Fruit fly (Drosophila melanogaster) whole organism, embryonic: ENCODE data around the gene CG12766.

ENCODE experiments used
- Adf1 ChIP-seq: fragments of 200-800 bp; sonication (Bioruptor generic); IDR thresholded peaks from 2 replicates; pipeline ENCODE4 v1.3.6; 2022; ENCODE audit warnings: missing biosample characterization, missing genetic modification characterization
- Asciz ChIP-seq: fragments of 200-800 bp; sonication (Bioruptor generic); optimal IDR thresholded peaks from 2 replicates; lab custom pipeline; 2017; ENCODE audit warnings: missing biosample characterization, mild to moderate bottlenecking, missing genetic modification characterization, missing genetic modification reagents
- Atf-2 ChIP-seq: fragments of 200-800 bp; sonication (Bioruptor generic); optimal IDR thresholded peaks from 2 replicates; lab custom pipeline; 2016; ENCODE audit warnings: missing biosample characterization, missing genetic modification characterization
- B-H2 ChIP-seq: fragments of 200-800 bp; sonication (Bioruptor generic); optimal IDR thresholded peaks from 2 replicates; lab custom pipeline; 2018; ENCODE audit warnings: missing biosample characterization, mild to moderate bottlenecking, missing genetic modification characterization
- Bgb ChIP-seq: fragments of 200-800 bp; sonication (Bioruptor generic); IDR thresholded peaks from 2 replicates; pipeline ENCODE4 v1.3.6; 2022; ENCODE audit warnings: missing biosample characterization, missing genetic modification characterization; ENCODE audit not compliant: partially characterized antibody
- CG10979 ChIP-seq: fragments of 200-800 bp; sonication (Bioruptor generic); optimal IDR thresholded peaks from 2 replicates; lab custom pipeline; 2018; ENCODE audit warnings: missing biosample characterization, mild to moderate bottlenecking, missing genetic modification characterization, moderate library complexity
- CG14441 ChIP-seq: fragments of 200-800 bp; sonication (Bioruptor generic); IDR thresholded peaks from 2 replicates; pipeline ENCODE4 v1.3.6; 2022; ENCODE audit warnings: missing biosample characterization, missing genetic modification characterization
- CG14710 ChIP-seq: fragments of 200-800 bp; sonication (Bioruptor generic); optimal IDR thresholded peaks from 3 replicates; lab custom pipeline; 2019; ENCODE audit warnings: missing biosample characterization, mild to moderate bottlenecking, missing genetic modification characterization, moderate library complexity
- CG15011 ChIP-seq: fragments of 200-800 bp; sonication (Bioruptor generic); optimal IDR thresholded peaks from 3 replicates; lab custom pipeline; 2018; ENCODE audit warnings: missing biosample characterization, mild to moderate bottlenecking, missing genetic modification characterization
- CG16863 ChIP-seq: fragments of 200-800 bp; sonication (Bioruptor generic); optimal IDR thresholded peaks from 3 replicates; lab custom pipeline; 2016; ENCODE audit warnings: missing biosample characterization, missing genetic modification characterization
- CG17359 ChIP-seq: fragments of 200-800 bp; sonication (Bioruptor generic); optimal IDR thresholded peaks from 3 replicates; lab custom pipeline; 2018; ENCODE audit warnings: missing biosample characterization, mild to moderate bottlenecking, missing genetic modification characterization, moderate library complexity
- CG17802 ChIP-seq: fragments of 200-800 bp; sonication (Bioruptor generic); optimal IDR thresholded peaks from 2 replicates; lab custom pipeline; 2018; ENCODE audit warnings: missing biosample characterization, mild to moderate bottlenecking, missing genetic modification characterization, moderate library complexity
- CG2120 ChIP-seq: fragments of 200-800 bp; sonication (Bioruptor generic); optimal IDR thresholded peaks from 3 replicates; lab custom pipeline; 2016; ENCODE audit warnings: missing biosample characterization, missing genetic modification characterization
- CG32772 ChIP-seq: fragments of 200-800 bp; sonication (Bioruptor generic); IDR thresholded peaks from 2 replicates; pipeline ENCODE4 v1.3.6; 2022; ENCODE audit warnings: missing biosample characterization, missing genetic modification characterization
- CG34376 ChIP-seq: fragments of 200-800 bp; sonication (Bioruptor generic); optimal IDR thresholded peaks from 2 replicates; lab custom pipeline; 2018; ENCODE audit warnings: missing biosample characterization, mild to moderate bottlenecking, missing genetic modification characterization
- CG43689 ChIP-seq: fragments of 200-800 bp; sonication (Bioruptor generic); IDR thresholded peaks from 2 replicates; pipeline ENCODE4 v1.3.6; 2022; ENCODE audit warnings: missing biosample characterization, missing genetic modification characterization
- CG4404 ChIP-seq: fragments of 200-800 bp; sonication (Bioruptor generic); IDR thresholded peaks from 2 replicates; pipeline ENCODE4 v1.3.6; 2022; ENCODE audit warnings: missing biosample characterization, missing genetic modification characterization
- CG6272 ChIP-seq: fragments of 200-800 bp; sonication (Bioruptor generic); IDR thresholded peaks from 2 replicates; pipeline ENCODE4 v1.3.6; 2022; ENCODE audit warnings: missing biosample characterization, missing genetic modification characterization
- CG7556 ChIP-seq: fragments of 200-800 bp; sonication (Bioruptor generic); optimal IDR thresholded peaks from 2 replicates; lab custom pipeline; 2017; ENCODE audit warnings: missing biosample characterization, mild to moderate bottlenecking, missing genetic modification characterization
- CG7987 ChIP-seq: fragments of 200-800 bp; sonication (Bioruptor generic); optimal IDR thresholded peaks from 2 replicates; lab custom pipeline; 2018; ENCODE audit warnings: missing biosample characterization, mild to moderate bottlenecking, missing genetic modification characterization, moderate library complexity
- CG8089 ChIP-seq: fragments of 200-800 bp; sonication (Bioruptor generic); optimal IDR thresholded peaks from 3 replicates; lab custom pipeline; 2016; ENCODE audit warnings: missing biosample characterization, missing genetic modification characterization
- CG8924 ChIP-seq: fragments of 200-800 bp; optimal IDR thresholded peaks from 3 replicates; lab custom pipeline; 2019; ENCODE audit warnings: missing biosample characterization, mild to moderate bottlenecking, missing genetic modification characterization, moderate library complexity
- CG9437 ChIP-seq: fragments of 200-800 bp; sonication (Bioruptor generic); optimal IDR thresholded peaks from 2 replicates; lab custom pipeline; 2018; ENCODE audit warnings: missing biosample characterization, mild to moderate bottlenecking, missing genetic modification characterization
- CrebB ChIP-seq: fragments of 200-800 bp; sonication (Bioruptor generic); optimal IDR thresholded peaks from 3 replicates; lab custom pipeline; 2018; ENCODE audit warnings: missing biosample characterization, mild to moderate bottlenecking, missing genetic modification characterization
- Dip3 ChIP-seq: fragments of 200-800 bp; sonication (Bioruptor generic); optimal IDR thresholded peaks from 3 replicates; lab custom pipeline; 2016; ENCODE audit warnings: missing biosample characterization, missing genetic modification characterization
- Hr51 ChIP-seq, 2 experiments: fragments of 200-800 bp; sonication (Bioruptor generic); optimal IDR thresholded peaks; 2 replicates in 1 of 2; 3 replicates in 1 of 2; lab custom pipeline; 2016 to 2018; ENCODE audit warnings: missing biosample characterization in 2 of 2, missing genetic modification characterization in 2 of 2, mild to moderate bottlenecking in 1 of 2, moderate library complexity in 1 of 2
- Hsf ChIP-seq: fragments of 200-800 bp; sonication (Bioruptor generic); optimal IDR thresholded peaks from 3 replicates; lab custom pipeline; 2016; ENCODE audit warnings: missing biosample characterization, missing genetic modification characterization
- Max ChIP-seq: fragments of 200-800 bp; sonication (Bioruptor generic); optimal IDR thresholded peaks from 2 replicates; lab custom pipeline; 2016; ENCODE audit warnings: missing biosample characterization, mild to moderate bottlenecking, missing genetic modification characterization
- Mrtf ChIP-seq: fragments of 200-800 bp; sonication (Bioruptor generic); IDR thresholded peaks from 3 replicates; pipeline ENCODE4 v1.3.6; 2022; ENCODE audit warnings: missing biosample characterization, missing genetic modification characterization
- Rfx ChIP-seq: fragments of 200-800 bp; sonication (Bioruptor generic); IDR thresholded peaks from 2 replicates; pipeline ENCODE4 v1.3.6; 2022; ENCODE audit warnings: missing biosample characterization, missing genetic modification characterization
- Usf ChIP-seq: fragments of 200-800 bp; sonication (Bioruptor generic); optimal IDR thresholded peaks from 2 replicates; lab custom pipeline; 2017; ENCODE audit warnings: missing genotype, missing biosample characterization, missing genetic modification characterization
- aop ChIP-seq: fragments of 200-800 bp; sonication (Bioruptor generic); IDR thresholded peaks from 2 replicates; pipeline ENCODE4 v1.3.6; 2022; ENCODE audit warnings: missing biosample characterization, missing genetic modification characterization
- ci ChIP-seq: fragments of 200-800 bp; sonication (Bioruptor generic); IDR thresholded peaks from 3 replicates; pipeline ENCODE4 v1.3.6; 2022; ENCODE audit warnings: missing biosample characterization, missing genetic modification characterization
- croc ChIP-seq: fragments of 200-800 bp; sonication (Bioruptor generic); conservative IDR thresholded peaks from 3 replicates; pipeline ENCODE4 v1.3.6; 2022; ENCODE audit warnings: missing biosample characterization, missing genetic modification characterization
- fd96Cb ChIP-seq: fragments of 200-800 bp; sonication (Bioruptor generic); optimal IDR thresholded peaks from 2 replicates; lab custom pipeline; 2018; ENCODE audit warnings: missing biosample characterization, mild to moderate bottlenecking, missing genetic modification characterization, moderate library complexity
- grn ChIP-seq: fragments of 200-800 bp; sonication (Bioruptor generic); optimal IDR thresholded peaks from 3 replicates; lab custom pipeline; 2017; ENCODE audit warnings: missing biosample characterization, missing genetic modification characterization
- ind ChIP-seq: fragments of 200-800 bp; sonication (Bioruptor generic); optimal IDR thresholded peaks from 3 replicates; lab custom pipeline; 2016; ENCODE audit warnings: missing biosample characterization, missing genetic modification characterization
- jing ChIP-seq: fragments of 200-800 bp; sonication (Bioruptor generic); optimal IDR thresholded peaks from 2 replicates; lab custom pipeline; 2018; ENCODE audit warnings: missing biosample characterization, mild to moderate bottlenecking, missing genetic modification characterization
- klu ChIP-seq: fragments of 200-800 bp; sonication (Bioruptor generic); IDR thresholded peaks from 2 replicates; pipeline ENCODE4 v1.3.6; 2022; ENCODE audit warnings: missing biosample characterization, missing genetic modification characterization
- knrl ChIP-seq: fragments of 200-800 bp; sonication (Bioruptor generic); IDR thresholded peaks from 3 replicates; pipeline ENCODE4 v1.3.6; 2022; ENCODE audit warnings: missing biosample characterization, missing genetic modification characterization; ENCODE audit not compliant: partially characterized antibody
- nerfin-2 ChIP-seq: fragments of 200-800 bp; sonication (Bioruptor generic); IDR thresholded peaks from 2 replicates; pipeline ENCODE4 v1.3.6; 2022; ENCODE audit warnings: missing biosample characterization, missing genetic modification characterization; ENCODE audit not compliant: partially characterized antibody
- pb ChIP-seq: fragments of 200-800 bp; sonication (Bioruptor generic); optimal IDR thresholded peaks from 3 replicates; lab custom pipeline; 2016; ENCODE audit warnings: missing biosample characterization, missing genetic modification characterization
- peb ChIP-seq: fragments of 200-800 bp; sonication (Bioruptor generic); IDR thresholded peaks from 2 replicates; pipeline ENCODE4 v1.3.6; 2022; ENCODE audit warnings: missing biosample characterization, missing genetic modification characterization
- ro ChIP-seq: fragments of 200-800 bp; sonication (Bioruptor generic); IDR thresholded peaks from 2 replicates; pipeline ENCODE4 v1.3.6; 2022; ENCODE audit warnings: missing biosample characterization, missing genetic modification characterization
- sqz ChIP-seq: fragments of 200-800 bp; sonication (Bioruptor generic); optimal IDR thresholded peaks from 3 replicates; lab custom pipeline; 2018; ENCODE audit warnings: missing biosample characterization, mild to moderate bottlenecking, missing genetic modification characterization
- sr ChIP-seq: fragments of 200-800 bp; sonication (Bioruptor generic); IDR thresholded peaks from 3 replicates; pipeline ENCODE4 v1.3.6; 2022; ENCODE audit warnings: missing biosample characterization, missing genetic modification characterization
- tna ChIP-seq: fragments of 200-800 bp; sonication (Bioruptor generic); IDR thresholded peaks from 2 replicates; pipeline ENCODE4 v1.3.6; 2022; ENCODE audit warnings: missing biosample characterization, missing genetic modification characterization; ENCODE audit not compliant: partially characterized antibody
- tx ChIP-seq: fragments of 200-800 bp; sonication (Bioruptor generic); optimal IDR thresholded peaks from 2 replicates; lab custom pipeline; 2016; ENCODE audit warnings: missing biosample characterization, missing genetic modification characterization
- wor ChIP-seq: fragments of 200-800 bp; sonication (Bioruptor generic); IDR thresholded peaks from 2 replicates; pipeline ENCODE4 v1.3.6; 2022; ENCODE audit warnings: missing biosample characterization, missing genetic modification characterization
- zen2 ChIP-seq: fragments of 200-800 bp; sonication (Bioruptor generic); IDR thresholded peaks from 3 replicates; pipeline ENCODE4 v1.3.6; 2022; ENCODE audit warnings: missing biosample characterization, missing genetic modification characterization; ENCODE audit not compliant: partially characterized antibody

The CG12766 gene

DNA sequence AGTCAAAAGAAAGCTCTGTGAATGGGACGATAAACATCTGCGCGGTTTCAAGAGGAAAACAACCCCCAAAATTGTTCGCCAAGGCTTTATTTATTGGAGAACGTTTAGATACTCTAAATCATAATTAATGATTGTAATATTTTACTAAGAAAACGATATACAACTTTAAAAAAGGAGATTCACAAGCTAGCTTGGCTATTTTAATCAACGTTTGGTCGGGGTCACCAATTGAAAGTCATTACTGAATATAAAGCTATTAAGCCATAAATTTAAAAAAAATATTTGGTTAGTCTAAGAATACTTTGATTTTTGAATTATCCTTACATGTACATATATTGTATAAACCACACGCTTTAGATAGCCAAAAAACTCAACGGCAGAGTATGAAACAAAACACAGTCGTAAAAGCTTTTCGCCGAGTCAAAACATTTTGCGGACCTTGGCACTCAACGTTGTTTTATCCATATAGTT, 47.7 kb downstream of the CG12766 start, which contains the start of gene Fie (continued):
- TF ChIP-seq CG10979: peak; percentile 44
- peak; percentile 54 for TF ChIP-seq fd96Cb (tag; lab: Kevin White, UChicago)
- peak; percentile 28 for TF ChIP-seq CrebB (tag; lab: Kevin White, UChicago)
- no peak for TF ChIP-seq CG6272 (GFP tag; lab: Robert Waterston, UW)
- 0 out of 3 replicates have a peak, but pooled peaks have one; percentile 18 for TF ChIP-seq croc
- no peak for TF ChIP-seq aop
- TF ChIP-seq grn: peak; percentile 31
- TF ChIP-seq CG14710 (tag; lab: Kevin White, UChicago): peak; percentile 25
- TF ChIP-seq CG17359 (tag; lab: Kevin White, UChicago): peak; percentile 60
- no peak for TF ChIP-seq zen2 (GFP tag; lab: Robert Waterston, UW)
- peak; percentile 84 for TF ChIP-seq CG8924
- peak; percentile 61 for TF ChIP-seq Dip3 (GFP tag; lab: Kevin White, UChicago)
- 0 out of 2 replicates have a peak, but pooled peaks have one; percentile 29 for TF ChIP-seq wor (GFP tag; lab: Robert Waterston, UW)
- peak; percentile 30 for TF ChIP-seq ind (GFP tag; lab: Kevin White, UChicago)
- peak; percentile 41 for TF ChIP-seq CG15011 (GFP tag; lab: Kevin White, UChicago)
- no peak for TF ChIP-seq CG17802 (tag; lab: Kevin White, UChicago)
- TF ChIP-seq CG7556 (GFP tag; lab: Kevin White, UChicago): peak; percentile 87
- TF ChIP-seq Adf1: 0 out of 2 replicates have a peak, but pooled peaks have one; percentile 17
- TF ChIP-seq Max (GFP tag; lab: Kevin White, UChicago): peak; percentile 53
- TF ChIP-seq jing (GFP tag; lab: Kevin White, UChicago): peak; percentile 34
- TF ChIP-seq Asciz (GFP tag; lab: Kevin White, UChicago): peak; percentile 57
- peak; percentile 44 for TF ChIP-seq sqz (GFP tag; lab: Kevin White, UChicago)
- no peak for TF ChIP-seq nerfin-2 (GFP tag; lab: Robert Waterston, UW)
- peak; percentile 13 for TF ChIP-seq B-H2 (GFP tag; lab: Kevin White, UChicago)
- TF ChIP-seq Rfx: peak; percentile 42; the same call in 1 of the 2 replicates
- TF ChIP-seq pb (GFP tag; lab: Kevin White, UChicago): no peak
- TF ChIP-seq Mrtf: peak; percentile 18; the same call in 1 of the 3 replicates
- no peak for TF ChIP-seq sr (GFP tag; lab: Robert Waterston, UW)
- TF ChIP-seq klu: no peak
- no peak for TF ChIP-seq CG43689 (GFP tag; lab: Robert Waterston, UW)
- peak; percentile 86 for TF ChIP-seq CG2120 (GFP tag; lab: Kevin White, UChicago)
- peak; percentile 64 for TF ChIP-seq Hsf (GFP tag; lab: Kevin White, UChicago)
- TF ChIP-seq peb (GFP tag; lab: Robert Waterston, UW): peak; percentile 8; the same call in 1 of the 2 replicates
- TF ChIP-seq CG32772 (GFP tag; lab: Robert Waterston, UW): no peak
- peak; percentile 60 for TF ChIP-seq CG9437 (GFP tag; lab: Kevin White, UChicago)
- no peak for TF ChIP-seq ro
- TF ChIP-seq CG14441 (GFP tag; lab: Robert Waterston, UW): peak; percentile 43; the same call in 1 of the 2 replicates
- TF ChIP-seq CG34376 (GFP tag; lab: Kevin White, UChicago): peak; percentile 37
- TF ChIP-seq ci (GFP tag; lab: Robert Waterston, UW): 0 out of 3 replicates have a peak, but pooled peaks have one; percentile 33
- TF ChIP-seq tna: no peak
- no peak for TF ChIP-seq CG8089 (GFP tag; lab: Kevin White, UChicago)
- no peak for TF ChIP-seq CG7987 (GFP tag; lab: Kevin White, UChicago)
- peak; percentile 24 to 87 for TF ChIP-seq Hr51 (GFP tag; optimal IDR thresholded peaks at IDR 0.05; lab: Kevin White, UChicago)
- TF ChIP-seq Usf (GFP tag; lab: Kevin White, UChicago): peak; percentile 40
- peak; percentile 3 for TF ChIP-seq tx (GFP tag; lab: Kevin White, UChicago)
- no peak for TF ChIP-seq Atf-2 (GFP tag; lab: Kevin White, UChicago)
- no peak for TF ChIP-seq knrl
- TF ChIP-seq CG16863 (GFP tag; lab: Kevin White, UChicago): peak; percentile 13
- no peak for TF ChIP-seq CG4404
- no peak for TF ChIP-seq Bgb
